Worm (Caenorhabditis elegans): Measurements from ENCODE around the gene lag-1.

- no peak for TF ChIP-seq lin-39 (tag; optimal IDR thresholded peaks at IDR 0.05)
- no peak for TF ChIP-seq nhr-28 (tag; optimal IDR thresholded peaks at IDR 0.05)
- no peak for TF ChIP-seq nhr-11 (tag; optimal IDR thresholded peaks at IDR 0.05)
- TF ChIP-seq nhr-77 (tag; optimal IDR thresholded peaks at IDR 0.05) = no peak
- no peak for TF ChIP-seq egl-5 (tag; optimal IDR thresholded peaks at IDR 0.05)
- no peak for TF ChIP-seq pha-4 (tag; optimal IDR thresholded peaks at IDR 0.05)
- TF ChIP-seq nhr-12 (tag; optimal IDR thresholded peaks at IDR 0.05) = no peak
- no peak for TF ChIP-seq tbx-2 (tag; optimal IDR thresholded peaks at IDR 0.05)
- no peak for TF ChIP-seq ama-1 (optimal IDR thresholded peaks at IDR 0.05)
- TF ChIP-seq egl-27 (tag; optimal IDR thresholded peaks at IDR 0.05) = no peak
- no peak for TF ChIP-seq hmg-11 (tag; optimal IDR thresholded peaks at IDR 0.05)
- TF ChIP-seq unc-62 (GFP tag; optimal IDR thresholded peaks at IDR 0.05) = no peak
- TF ChIP-seq R02D3.7 (tag; optimal IDR thresholded peaks at IDR 0.05) = no peak
Measured at ce11 chrIV:6060912-6061311, 34.3 kb upstream of the lag-1 start.
